Fruit fly (Drosophila melanogaster) whole organism, embryonic: ENCODE data around the gene CG12594.

Source experiments
- Adf1 ChIP-seq: fragments of 200-800 bp; sonication (Bioruptor generic); IDR thresholded peaks from 2 replicates; pipeline ENCODE4 v1.3.6; 2022; ENCODE audit warnings: missing biosample characterization, missing genetic modification characterization
- Antp ChIP-seq: fragments of 200-800 bp; sonication (Bioruptor generic); optimal IDR thresholded peaks from 3 replicates; lab custom pipeline; 2016; ENCODE audit warnings: missing biosample characterization, missing genetic modification characterization
- Bteb2 ChIP-seq: fragments of 200-800 bp; sonication (Bioruptor generic); optimal IDR thresholded peaks from 2 replicates; lab custom pipeline; 2016; ENCODE audit warnings: missing biosample characterization, missing genetic modification characterization
- CG11504 ChIP-seq: fragments of 200-800 bp; sonication (Bioruptor generic); optimal IDR thresholded peaks from 3 replicates; lab custom pipeline; 2019; ENCODE audit warnings: missing biosample characterization, mild to moderate bottlenecking, missing genetic modification characterization, moderate library complexity
- CG11695 ChIP-seq: fragments of 200-800 bp; sonication (Bioruptor generic); IDR thresholded peaks from 3 replicates; pipeline ENCODE4 v1.3.6; 2022; ENCODE audit warnings: missing biosample characterization, missing genetic modification characterization
- CG12104 ChIP-seq: fragments of 200-800 bp; sonication (Bioruptor generic); optimal IDR thresholded peaks from 3 replicates; lab custom pipeline; 2016; ENCODE audit warnings: missing biosample characterization, missing genetic modification characterization
- CG12299 ChIP-seq: fragments of 200-800 bp; sonication (Bioruptor generic); optimal IDR thresholded peaks from 2 replicates; lab custom pipeline; 2018; ENCODE audit warnings: missing biosample characterization, mild to moderate bottlenecking, missing genetic modification characterization
- CG14014 ChIP-seq: fragments of 200-800 bp; sonication (Bioruptor generic); IDR thresholded peaks from 2 replicates; pipeline ENCODE4 v1.3.6; 2022; ENCODE audit warnings: missing biosample characterization, missing genetic modification characterization
- CG14710 ChIP-seq: fragments of 200-800 bp; sonication (Bioruptor generic); optimal IDR thresholded peaks from 3 replicates; lab custom pipeline; 2019; ENCODE audit warnings: missing biosample characterization, mild to moderate bottlenecking, missing genetic modification characterization, moderate library complexity
- CG17612 ChIP-seq: fragments of 200-800 bp; sonication (Bioruptor generic); IDR thresholded peaks from 2 replicates; pipeline ENCODE4 v1.3.6; 2022; ENCODE audit warnings: missing biosample characterization, missing genetic modification characterization
- CG3065 ChIP-seq: fragments of 200-800 bp; sonication (Bioruptor generic); optimal IDR thresholded peaks from 2 replicates; lab custom pipeline; 2016; ENCODE audit warnings: missing biosample characterization, missing genetic modification characterization
- CG33213 ChIP-seq: fragments of 200-800 bp; sonication (Bioruptor generic); optimal IDR thresholded peaks from 3 replicates; lab custom pipeline; 2016; ENCODE audit warnings: missing biosample characterization, missing genetic modification characterization
- CG4820 ChIP-seq: fragments of 200-800 bp; sonication (Bioruptor generic); optimal IDR thresholded peaks from 3 replicates; lab custom pipeline; 2016; ENCODE audit warnings: missing biosample characterization, missing genetic modification characterization
- CG8478 ChIP-seq: fragments of >200 bp; optimal IDR thresholded peaks from 2 replicates; lab custom pipeline; 2018
- Dad ChIP-seq: fragments of 200-800 bp; sonication (Bioruptor generic); optimal IDR thresholded peaks from 3 replicates; lab custom pipeline; 2016; ENCODE audit warnings: missing biosample characterization, missing genetic modification characterization
- Fer2 ChIP-seq: fragments of 200-800 bp; sonication (Bioruptor generic); optimal IDR thresholded peaks from 2 replicates; lab custom pipeline; 2018; ENCODE audit warnings: missing biosample characterization, mild to moderate bottlenecking, missing genetic modification characterization, moderate library complexity
- H2.0 ChIP-seq: fragments of 200-800 bp; sonication (Bioruptor generic); IDR thresholded peaks from 2 replicates; pipeline ENCODE4 v1.3.6; 2022; ENCODE audit warnings: missing biosample characterization, missing genetic modification characterization
- Hmr ChIP-seq: fragments of 200-800 bp; sonication (Bioruptor generic); optimal IDR thresholded peaks from 3 replicates; lab custom pipeline; 2017; ENCODE audit warnings: mild to moderate bottlenecking, missing biosample characterization, missing genetic modification reagents, missing genetic modification characterization
- Hr51 ChIP-seq, 2 experiments: fragments of 200-800 bp; sonication (Bioruptor generic); optimal IDR thresholded peaks; 2 replicates in 1 of 2; 3 replicates in 1 of 2; lab custom pipeline; 2016 to 2018; ENCODE audit warnings: missing biosample characterization in 2 of 2, missing genetic modification characterization in 2 of 2, mild to moderate bottlenecking in 1 of 2, moderate library complexity in 1 of 2
- Hr78 ChIP-seq, 2 experiments: fragments of 200-800 bp in 1 of 2; fragments of >200 bp in 1 of 2; sonication (Bioruptor generic) in 1 of 2; optimal IDR thresholded peaks; 2 replicates each; lab custom pipeline; 2017 to 2019; ENCODE audit warnings: missing biosample characterization in 2 of 2, missing genetic modification characterization in 2 of 2, mild to moderate bottlenecking in 1 of 2, moderate library complexity in 1 of 2
- Jarid2 ChIP-seq: fragments of 200-800 bp; sonication (Bioruptor generic); optimal IDR thresholded peaks from 3 replicates; lab custom pipeline; 2017; ENCODE audit warnings: mild to moderate bottlenecking, missing biosample characterization, missing genetic modification reagents, missing genetic modification characterization
- Lim3 ChIP-seq: fragments of 200-800 bp; sonication (Bioruptor generic); IDR thresholded peaks from 2 replicates; pipeline ENCODE4 v1.3.6; 2022; ENCODE audit warnings: missing biosample characterization, missing genetic modification characterization
- Lpt ChIP-seq: fragments of >200 bp; optimal IDR thresholded peaks from 2 replicates; lab custom pipeline; 2018; ENCODE audit warnings: missing biosample characterization, missing genetic modification characterization
- MTF-1 ChIP-seq: fragments of 200-800 bp; sonication (Bioruptor generic); optimal IDR thresholded peaks from 2 replicates; lab custom pipeline; 2018; ENCODE audit warnings: missing biosample characterization, mild to moderate bottlenecking, missing genetic modification characterization, borderline replicate concordance
- Max ChIP-seq: fragments of 200-800 bp; sonication (Bioruptor generic); optimal IDR thresholded peaks from 2 replicates; lab custom pipeline; 2016; ENCODE audit warnings: missing biosample characterization, mild to moderate bottlenecking, missing genetic modification characterization
- NFAT ChIP-seq: fragments of 200-800 bp; sonication (Bioruptor generic); IDR thresholded peaks from 2 replicates; pipeline ENCODE4 v1.3.6; 2022; ENCODE audit warnings: missing biosample characterization, missing genetic modification characterization
- Neu2 ChIP-seq: fragments of 200-800 bp; sonication (Bioruptor generic); optimal IDR thresholded peaks from 3 replicates; lab custom pipeline; 2016; ENCODE audit warnings: missing biosample characterization, missing genetic modification characterization, borderline replicate concordance
- Ptx1 ChIP-seq: fragments of 200-800 bp; sonication (Bioruptor generic); IDR thresholded peaks from 2 replicates; pipeline ENCODE4 v1.3.6; 2022; ENCODE audit warnings: missing biosample characterization, missing genetic modification characterization
- Usf ChIP-seq: fragments of 200-800 bp; sonication (Bioruptor generic); optimal IDR thresholded peaks from 2 replicates; lab custom pipeline; 2017; ENCODE audit warnings: missing genotype, missing biosample characterization, missing genetic modification characterization
- YL-1 ChIP-seq: fragments of 200-800 bp; sonication (Bioruptor generic); optimal IDR thresholded peaks from 3 replicates; lab custom pipeline; 2017; ENCODE audit warnings: missing biosample characterization, mild to moderate bottlenecking, missing genetic modification characterization
- bcd ChIP-seq: fragments of 200-800 bp; sonication (Bioruptor generic); optimal IDR thresholded peaks from 2 replicates; lab custom pipeline; 2017; ENCODE audit warnings: missing biosample characterization, mild to moderate bottlenecking, missing genetic modification characterization
- cg ChIP-seq: fragments of 200-800 bp; sonication (Bioruptor generic); optimal IDR thresholded peaks from 3 replicates; lab custom pipeline; 2019; ENCODE audit warnings: missing biosample characterization, mild to moderate bottlenecking, missing genetic modification characterization, moderate library complexity
- chm ChIP-seq: fragments of 200-800 bp; sonication (Bioruptor generic); IDR thresholded peaks from 2 replicates; pipeline ENCODE4 v1.3.6; 2022; ENCODE audit warnings: missing biosample characterization, missing genetic modification characterization
- gcm ChIP-seq: fragments of 200-800 bp; sonication (Bioruptor generic); optimal IDR thresholded peaks from 2 replicates; lab custom pipeline; 2019; ENCODE audit warnings: missing biosample characterization, mild to moderate bottlenecking, missing genetic modification characterization, moderate library complexity
- gsb ChIP-seq: fragments of 200-800 bp; sonication (Bioruptor generic); IDR thresholded peaks from 2 replicates; pipeline ENCODE4 v1.3.6; 2022; ENCODE audit warnings: missing biosample characterization, missing genetic modification characterization
- ind ChIP-seq: fragments of 200-800 bp; sonication (Bioruptor generic); optimal IDR thresholded peaks from 3 replicates; lab custom pipeline; 2016; ENCODE audit warnings: missing biosample characterization, missing genetic modification characterization
- kay ChIP-seq: fragments of 200-800 bp; sonication (Bioruptor generic); optimal IDR thresholded peaks from 2 replicates; lab custom pipeline; 2016; ENCODE audit warnings: missing biosample characterization, missing genetic modification characterization
- lbe ChIP-seq: fragments of 200-800 bp; sonication (Bioruptor generic); optimal IDR thresholded peaks from 2 replicates; lab custom pipeline; 2016; ENCODE audit warnings: missing biosample characterization, mild to moderate bottlenecking, missing genetic modification characterization
- lilli ChIP-seq: fragments of 200-800 bp; sonication (Bioruptor generic); optimal IDR thresholded peaks from 3 replicates; lab custom pipeline; 2016; ENCODE audit warnings: missing biosample characterization, missing genetic modification characterization
- lola ChIP-seq, 3 experiments: fragments of >200 bp in 2 of 3; fragments of 200-800 bp in 1 of 3; sonication (Bioruptor generic) in 1 of 3; optimal IDR thresholded peaks; 2 replicates each; lab custom pipeline; 2017 to 2019; ENCODE audit warnings: missing biosample characterization in 3 of 3, missing genetic modification characterization in 3 of 3, mild to moderate bottlenecking in 1 of 3, moderate library complexity in 1 of 3
- luna ChIP-seq: fragments of 200-800 bp; sonication (Bioruptor generic); optimal IDR thresholded peaks from 2 replicates; lab custom pipeline; 2016; ENCODE audit warnings: missing biosample characterization, missing genetic modification characterization
- mam ChIP-seq: fragments of 200-800 bp; sonication (Bioruptor generic); optimal IDR thresholded peaks from 3 replicates; lab custom pipeline; 2016; ENCODE audit warnings: missing biosample characterization, missing genetic modification characterization
- phol ChIP-seq: fragments of 200-800 bp; sonication (Bioruptor generic); optimal IDR thresholded peaks from 3 replicates; lab custom pipeline; 2018; ENCODE audit warnings: missing biosample characterization, mild to moderate bottlenecking, missing genetic modification characterization, moderate library complexity
- pros ChIP-seq: fragments of 200-800 bp; sonication (Bioruptor generic); optimal IDR thresholded peaks from 3 replicates; lab custom pipeline; 2019; ENCODE audit warnings: missing biosample characterization, mild to moderate bottlenecking, missing genetic modification characterization, moderate library complexity
- pum ChIP-seq: fragments of 200-800 bp; sonication (Bioruptor generic); optimal IDR thresholded peaks from 2 replicates; lab custom pipeline; 2016; ENCODE audit warnings: missing biosample characterization, missing genetic modification characterization
- pzg ChIP-seq: fragments of 200-800 bp; sonication (Bioruptor generic); optimal IDR thresholded peaks from 3 replicates; lab custom pipeline; 2018; ENCODE audit warnings: missing biosample characterization, mild to moderate bottlenecking, missing genetic modification characterization, moderate library complexity
- sc ChIP-seq, 3 experiments: fragments of >200 bp in 2 of 3; fragments of 200-800 bp in 1 of 3; sonication (Bioruptor generic) in 1 of 3; optimal IDR thresholded peaks; 2 replicates in 2 of 3; 3 replicates in 1 of 3; lab custom pipeline; 2017; ENCODE audit warnings: mild to moderate bottlenecking in 1 of 3, missing biosample characterization in 1 of 3, missing genetic modification characterization in 1 of 3, missing genetic modification reagents in 1 of 3
- wor ChIP-seq: fragments of 200-800 bp; sonication (Bioruptor generic); IDR thresholded peaks from 2 replicates; pipeline ENCODE4 v1.3.6; 2022; ENCODE audit warnings: missing biosample characterization, missing genetic modification characterization
- z ChIP-seq: fragments of 200-800 bp; sonication (Bioruptor generic); IDR thresholded peaks from 3 replicates; pipeline ENCODE4 v1.3.6; 2022; ENCODE audit warnings: missing biosample characterization, missing genetic modification characterization

CG12594 gene

dm6 chr3R:11779357-11780018, 58.0 kb downstream of the CG12594 start (continued):
- TF ChIP-seq MTF-1 (GFP tag; lab: Kevin White, UChicago) (no peak), Fer2 (tag; lab: Kevin White, UChicago) (no peak), wor (GFP tag; lab: Robert Waterston, UW) (peak; percentile 35; the same call in 1 of the 2 replicates), bcd (GFP tag; lab: Kevin White, UChicago) (peak; percentile 66), CG17612 (GFP tag; lab: Robert Waterston, UW) (no peak), CG33213 (GFP tag; lab: Kevin White, UChicago) (peak; percentile 48), kay (GFP tag; lab: Kevin White, UChicago) (no peak), Neu2 (GFP tag; lab: Kevin White, UChicago) (no peak), CG4820 (peak; percentile 75), YL-1 (GFP tag; lab: Kevin White, UChicago) (no peak), Dad (GFP tag; lab: Kevin White, UChicago) (no peak), CG12299 (peak; percentile 4), cg (GFP tag; lab: Kevin White, UChicago) (peak; percentile 80), luna (GFP tag; lab: Kevin White, UChicago) (no peak), Max (GFP tag; lab: Kevin White, UChicago) (peak; percentile 72), sc (optimal IDR thresholded peaks at IDR 0.05; lab: Kevin White, UChicago) (no peak), sc (GFP tag; optimal IDR thresholded peaks at IDR 0.05; lab: Kevin White, UChicago) (peak; percentile 84), pum (GFP tag; lab: Kevin White, UChicago) (peak; percentile 39), lbe (peak; percentile 79), CG11695 (GFP tag; lab: Robert Waterston, UW) (no peak), CG3065 (GFP tag; lab: Kevin White, UChicago) (peak; percentile 68), pzg (GFP tag; lab: Kevin White, UChicago) (no peak), Hmr (GFP tag; lab: Kevin White, UChicago) (no peak), CG14014 (no peak), Antp (peak; percentile 37), phol (tag; lab: Kevin White, UChicago) (peak; percentile 92), gcm (GFP tag; lab: Kevin White, UChicago) (peak; percentile 70), Hr51 (GFP tag; optimal IDR thresholded peaks at IDR 0.05; lab: Kevin White, UChicago) (peak in 1 of 2 experiments; percentile 57), CG11504 (tag; lab: Kevin White, UChicago) (peak; percentile 79), pros (GFP tag; lab: Kevin White, UChicago) (peak; percentile 65), z (GFP tag; lab: Robert Waterston, UW) (no peak), Usf (GFP tag; lab: Kevin White, UChicago) (peak; percentile 78), H2.0 (GFP tag; lab: Robert Waterston, UW) (peak; percentile 41; the same call in 1 of the 2 replicates), Lpt (GFP tag; lab: Kevin White, UChicago) (peak; percentile 61), CG12104 (GFP tag; lab: Kevin White, UChicago) (peak; percentile 63), Lim3 (GFP tag; lab: Robert Waterston, UW) (no peak), CG14710 (tag; lab: Kevin White, UChicago) (peak; percentile 89), lola (GFP tag; optimal IDR thresholded peaks at IDR 0.05; lab: Kevin White, UChicago) (peak in 1 of 3 experiments; percentile 97), ind (GFP tag; lab: Kevin White, UChicago) (peak; percentile 25), Adf1 (GFP tag; lab: Robert Waterston, UW) (no peak), NFAT (GFP tag; lab: Robert Waterston, UW) (no peak), chm (GFP tag; lab: Robert Waterston, UW) (peak; percentile 39; the same call in 1 of the 2 replicates), gsb (GFP tag; lab: Robert Waterston, UW) (no peak), mam (GFP tag; lab: Kevin White, UChicago) (peak; percentile 14), Bteb2 (GFP tag; lab: Kevin White, UChicago) (no peak), Jarid2 (GFP tag; lab: Kevin White, UChicago) (no peak), CG8478 (no peak), Ptx1 (GFP tag; lab: Robert Waterston, UW) (peak; percentile 35; the same call in 1 of the 2 replicates), lilli (GFP tag; lab: Kevin White, UChicago) (peak; percentile 61), Hr78 (GFP tag; optimal IDR thresholded peaks at IDR 0.05; lab: Kevin White, UChicago) (peak in 1 of 2 experiments; percentile 14)
